Fruit fly (Drosophila melanogaster): ENCODE measurements around the gene CG11638.

DNA sequence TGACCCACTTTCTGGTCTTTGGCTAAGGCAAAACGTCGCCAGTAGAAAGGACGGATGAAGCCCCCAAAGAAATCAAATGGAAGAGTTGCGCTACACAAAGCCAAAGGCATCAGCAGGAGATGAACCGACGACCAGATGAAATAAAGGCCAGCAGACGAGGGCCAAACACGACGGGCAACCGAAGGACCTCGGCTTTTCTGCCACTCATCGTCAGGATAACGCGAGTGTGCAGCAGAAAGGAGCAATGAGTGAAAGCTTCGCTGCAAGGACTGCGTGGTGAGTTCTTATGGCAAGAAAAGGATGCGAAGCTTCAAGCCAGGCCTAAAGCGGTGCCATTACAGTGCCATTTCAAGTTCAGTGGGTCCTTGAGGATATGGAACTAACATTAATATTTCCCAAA is 40.6 kb downstream of the CG11638 start:
- TF ChIP-seq Sin3A (optimal IDR thresholded peaks at IDR 0.05) (no peak), ttk (optimal IDR thresholded peaks at IDR 0.05) (no peak), Myc (optimal IDR thresholded peaks at IDR 0.05) (no peak)
